Fruit fly (Drosophila melanogaster): ENCODE results near the gene mnb.

mnb gene

dm6 chrX:17814783-17815182 lies 72.2 kb downstream of the mnb start:
- TF ChIP-seq h (GFP tag; optimal IDR thresholded peaks at IDR 0.05) (peak; percentile 70), foxo (GFP tag; optimal IDR thresholded peaks at IDR 0.05) (peak in 1 of 2 experiments; percentile 66), rgr (GFP tag; optimal IDR thresholded peaks at IDR 0.05) (peak; percentile 65), HLH106 (tag; optimal IDR thresholded peaks at IDR 0.05) (peak; percentile 68), Dif (GFP tag; optimal IDR thresholded peaks at IDR 0.05; ENCODE audit: partially characterized antibody) (no peak), Mio (GFP tag; optimal IDR thresholded peaks at IDR 0.05) (no peak), jim (GFP tag; optimal IDR thresholded peaks at IDR 0.05) (no peak), Hr78 (GFP tag; optimal IDR thresholded peaks at IDR 0.05) (no peak), dmrt93B (GFP tag; optimal IDR thresholded peaks at IDR 0.05) (peak; percentile 37), Sp1 (GFP tag; optimal IDR thresholded peaks at IDR 0.05) (peak; percentile 71), pan (optimal IDR thresholded peaks at IDR 0.05) (no peak), Jra (GFP tag; optimal IDR thresholded peaks at IDR 0.05) (peak; percentile 57), OdsH (GFP tag; optimal IDR thresholded peaks at IDR 0.05) (peak; percentile 85), Abd-B (GFP tag; optimal IDR thresholded peaks at IDR 0.05) (no peak), br (GFP tag; optimal IDR thresholded peaks at IDR 0.05) (peak; percentile 62), fru (GFP tag; optimal IDR thresholded peaks at IDR 0.05) (peak; percentile 68), Vsx2 (GFP tag; optimal IDR thresholded peaks at IDR 0.05; ENCODE audit: partially characterized antibody) (no peak), Myc (optimal IDR thresholded peaks at IDR 0.05) (no peak), ey (GFP tag; optimal IDR thresholded peaks at IDR 0.05) (peak; percentile 72), woc (GFP tag; optimal IDR thresholded peaks at IDR 0.05) (peak; percentile 33), sv (GFP tag; optimal IDR thresholded peaks at IDR 0.05) (no peak), brk (GFP tag; optimal IDR thresholded peaks at IDR 0.05) (peak; percentile 59), Hnf4 (GFP tag; optimal IDR thresholded peaks at IDR 0.05) (peak; percentile 72), Hr83 (GFP tag; optimal IDR thresholded peaks at IDR 0.05; ENCODE audit: poor library complexity, severe bottlenecking) (no peak), CrebA (GFP tag; optimal IDR thresholded peaks at IDR 0.05; ENCODE audit: borderline replicate concordance) (no peak), Rel (GFP tag; optimal IDR thresholded peaks at IDR 0.05) (no peak), Rel (tag; optimal IDR thresholded peaks at IDR 0.05) (no peak), dsf (GFP tag; optimal IDR thresholded peaks at IDR 0.05; ENCODE audit: borderline replicate concordance) (no peak), psq (GFP tag; optimal IDR thresholded peaks at IDR 0.05) (peak; percentile 50)
